Worm (Caenorhabditis elegans): ENCODE results near the gene dct-19.

ce11 chrIV:12948470-12948869 is 5.7 kb downstream of the dct-19 start, which contains the start of gene F55G11.10:
- TF ChIP-seq attf-6 (GFP tag; IDR thresholded peaks at IDR 0.05) (no peak), lin-40 (tag; optimal IDR thresholded peaks at IDR 0.05) (no peak)

Measured in whole organism, young adult.